Worm (Caenorhabditis elegans): ENCODE results near the gene T16G12.13.

- TF ChIP-seq tab-1 (GFP tag; IDR thresholded peaks at IDR 0.05), result no peak
- no peak for TF ChIP-seq ztf-23 (GFP tag; IDR thresholded peaks at IDR 0.05)
- TF ChIP-seq med-1 (GFP tag; optimal IDR thresholded peaks at IDR 0.05; ENCODE audit: insufficient read depth), result no peak
These were observed 32.7 kb upstream of the T16G12.13 start, which contains the start of gene ins-23 for ce11 chrIII:10027947-10028346.
